Fruit fly (Drosophila melanogaster) whole organism, pupa: Measurements from ENCODE around the gene CG17294.

Experiments
- CG12605 ChIP-seq: fragments of 200-800 bp; sonication (Bioruptor generic); IDR thresholded peaks from 2 replicates; pipeline ENCODE4 v1.3.6; 2022; ENCODE audit warnings: missing biosample characterization, missing genetic modification characterization
- CG13204 ChIP-seq: fragments of 200-800 bp; sonication (Bioruptor generic); optimal IDR thresholded peaks from 2 replicates; lab custom pipeline; 2018; ENCODE audit warnings: missing biosample characterization, mild to moderate bottlenecking, missing genetic modification characterization, moderate library complexity
- CG15710 ChIP-seq: fragments of 200-800 bp; sonication (Bioruptor generic); optimal IDR thresholded peaks from 2 replicates; lab custom pipeline; 2018; ENCODE audit warnings: missing biosample characterization, mild to moderate bottlenecking, missing genetic modification characterization, moderate library complexity
- CG17806 ChIP-seq: fragments of 200-800 bp; sonication (Bioruptor generic); optimal IDR thresholded peaks from 2 replicates; lab custom pipeline; 2018; ENCODE audit warnings: missing biosample characterization, mild to moderate bottlenecking, missing genetic modification characterization, moderate library complexity
- CG34367 ChIP-seq: fragments of 200-800 bp; sonication (Bioruptor generic); optimal IDR thresholded peaks from 2 replicates; lab custom pipeline; 2018; ENCODE audit warnings: missing biosample characterization, mild to moderate bottlenecking, missing genetic modification characterization
- CG8159 ChIP-seq: fragments of 200-800 bp; sonication (Bioruptor generic); optimal IDR thresholded peaks from 3 replicates; lab custom pipeline; 2018; ENCODE audit warnings: missing biosample characterization, mild to moderate bottlenecking, missing genetic modification characterization, moderate library complexity
- Pif1A ChIP-seq: fragments of 200-800 bp; sonication (Bioruptor generic); optimal IDR thresholded peaks from 3 replicates; lab custom pipeline; 2016; ENCODE audit warnings: missing biosample characterization, missing genetic modification characterization
- Pif1B ChIP-seq: fragments of 200-800 bp; sonication (Bioruptor generic); optimal IDR thresholded peaks from 3 replicates; lab custom pipeline; 2016; ENCODE audit warnings: missing biosample characterization, missing genetic modification characterization
- Snoo ChIP-seq: fragments of 200-800 bp; sonication (Bioruptor generic); optimal IDR thresholded peaks from 3 replicates; lab custom pipeline; 2017; ENCODE audit warnings: missing biosample characterization, mild to moderate bottlenecking, missing genetic modification characterization, inconsistent platforms
- fd96Ca ChIP-seq: fragments of 200-800 bp; sonication (Bioruptor generic); IDR thresholded peaks from 3 replicates; pipeline ENCODE4 v1.3.6; 2022; ENCODE audit warnings: missing biosample characterization, missing genetic modification characterization

DNA sequence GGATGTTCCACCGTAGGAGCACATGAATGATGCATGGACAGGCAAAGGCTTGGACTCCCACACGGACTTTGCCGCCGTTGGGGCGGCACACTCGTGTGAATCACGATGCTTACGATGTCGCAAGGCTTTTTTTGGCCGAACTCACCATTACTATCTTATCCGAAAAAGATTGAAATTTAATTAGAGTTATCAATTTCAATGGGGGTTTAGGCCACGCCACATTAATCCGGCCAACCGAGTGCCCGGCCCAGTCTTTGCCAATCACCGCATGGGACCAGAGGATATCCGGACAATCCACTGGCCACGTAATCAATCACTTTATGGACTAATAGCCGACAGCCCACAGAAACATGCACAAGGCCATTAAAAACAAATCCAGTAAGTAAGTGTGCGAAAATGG, 4.6 kb upstream of the CG17294 start:
- TF ChIP-seq CG15710 (tag; lab: Kevin White, UChicago): no peak
- TF ChIP-seq CG34367 (tag; lab: Kevin White, UChicago): no peak
- no peak for TF ChIP-seq CG8159 (tag; lab: Kevin White, UChicago)
- no peak for TF ChIP-seq Pif1A (GFP tag; lab: Kevin White, UChicago)
- TF ChIP-seq Snoo (tag; lab: Kevin White, UChicago): no peak
- no peak for TF ChIP-seq Pif1B
- TF ChIP-seq fd96Ca (GFP tag; lab: Robert Waterston, UW): no peak
- no peak for TF ChIP-seq CG13204
- TF ChIP-seq CG17806 (tag; lab: Kevin White, UChicago): no peak
- no peak for TF ChIP-seq CG12605
